Worm (Caenorhabditis elegans) whole organism, mixed stage, embryonic: ENCODE data around the gene str-89.

ENCODE experiments used
- M03D4.4 ChIP-seq: sonication (generic microtip); optimal IDR thresholded peaks from 2 replicates; lab custom pipeline; 2017; ENCODE audit warnings: mild to moderate bottlenecking, missing genetic modification characterization, missing compliant biosample characterization
- bed-3 ChIP-seq: fragments of 200-800 bp; sonication (Bioruptor generic); optimal IDR thresholded peaks from 3 replicates; lab custom pipeline; 2018; ENCODE audit warnings: mild to moderate bottlenecking, missing genetic modification characterization, moderate library complexity, missing compliant biosample characterization
- ceh-39 ChIP-seq: fragments of 150-350 bp; optimal IDR thresholded peaks from 2 replicates; lab custom pipeline; 2014; ENCODE audit warnings: missing biosample characterization, missing genetic modification characterization
- ceh-43 ChIP-seq: fragments of 200-800 bp; sonication (Bioruptor generic); optimal IDR thresholded peaks from 2 replicates; lab custom pipeline; 2018; ENCODE audit warnings: mild to moderate bottlenecking, missing genetic modification characterization, moderate library complexity, missing compliant biosample characterization
- ceh-83 ChIP-seq: fragments of 200-800 bp; sonication (Bioruptor generic); optimal IDR thresholded peaks from 2 replicates; lab custom pipeline; 2018; ENCODE audit warnings: mild to moderate bottlenecking, missing genetic modification characterization, missing compliant biosample characterization
- cnd-1 ChIP-seq: fragments of 200-800 bp; sonication (Bioruptor generic); optimal IDR thresholded peaks from 2 replicates; lab custom pipeline; 2018; ENCODE audit warnings: mild to moderate bottlenecking, missing genetic modification characterization, missing compliant biosample characterization
- drap-1 ChIP-seq: fragments of 200-800 bp; sonication (Bioruptor generic); optimal IDR thresholded peaks from 3 replicates; lab custom pipeline; 2018; ENCODE audit warnings: mild to moderate bottlenecking, missing genetic modification characterization, missing compliant biosample characterization
- elt-3 ChIP-seq: fragments of 150-350 bp; optimal IDR thresholded peaks from 2 replicates; lab custom pipeline; 2014; ENCODE audit warnings: missing biosample characterization, missing genetic modification characterization
- flh-1 ChIP-seq: fragments of 200-800 bp; sonication (Bioruptor generic); optimal IDR thresholded peaks from 2 replicates; lab custom pipeline; 2018; ENCODE audit warnings: mild to moderate bottlenecking, missing genetic modification characterization, moderate library complexity, missing compliant biosample characterization
- ham-2 ChIP-seq: fragments of 200-800 bp; sonication (Bioruptor generic); optimal IDR thresholded peaks from 2 replicates; lab custom pipeline; 2018; ENCODE audit warnings: mild to moderate bottlenecking, missing genetic modification characterization, missing compliant biosample characterization
- lin-13 ChIP-seq: fragments of 150-350 bp; optimal IDR thresholded peaks from 2 replicates; lab custom pipeline; 2014; ENCODE audit warnings: missing biosample characterization, missing genetic modification characterization
- lin-32 ChIP-seq: fragments of 200-800 bp; sonication (Bioruptor generic); optimal IDR thresholded peaks from 2 replicates; lab custom pipeline; 2018; ENCODE audit warnings: mild to moderate bottlenecking, missing genetic modification characterization, missing compliant biosample characterization
- mab-5 ChIP-seq: fragments of 150-350 bp; optimal IDR thresholded peaks from 2 replicates; lab custom pipeline; 2014; ENCODE audit warnings: missing biosample characterization, missing genetic modification characterization
- mep-1 ChIP-seq: fragments of 150-350 bp; optimal IDR thresholded peaks from 2 replicates; lab custom pipeline; 2017; ENCODE audit warnings: missing biosample characterization, missing genetic modification reagents, missing genetic modification characterization, inconsistent platforms
- mls-2 ChIP-seq: sonication (generic microtip); optimal IDR thresholded peaks from 2 replicates; lab custom pipeline; 2016; ENCODE audit warnings: mild to moderate bottlenecking, missing genetic modification characterization, moderate library complexity, missing compliant biosample characterization
- nhr-12 ChIP-seq: fragments of 150-350 bp; optimal IDR thresholded peaks from 2 replicates; lab custom pipeline; 2014; ENCODE audit warnings: missing biosample characterization, missing genetic modification characterization
- nhr-2 ChIP-seq: fragments of 150-350 bp; optimal IDR thresholded peaks from 2 replicates; lab custom pipeline; 2014; ENCODE audit warnings: missing biosample characterization, missing genetic modification characterization
- nhr-237 ChIP-seq: fragments of 150-350 bp; optimal IDR thresholded peaks from 2 replicates; lab custom pipeline; 2014; ENCODE audit warnings: missing biosample characterization, missing genetic modification characterization
- nhr-28 ChIP-seq: fragments of 150-350 bp; optimal IDR thresholded peaks from 2 replicates; lab custom pipeline; 2014; ENCODE audit warnings: missing biosample characterization, missing genetic modification characterization
- nhr-76 ChIP-seq: sonication (generic microtip); optimal IDR thresholded peaks from 2 replicates; lab custom pipeline; 2017; ENCODE audit warnings: missing biosample characterization, missing genetic modification characterization
- pha-4 ChIP-seq: fragments of 150-350 bp; optimal IDR thresholded peaks from 2 replicates; lab custom pipeline; 2018; ENCODE audit warnings: missing biosample characterization, missing genetic modification reagents, missing genetic modification characterization
- sem-2 ChIP-seq: fragments of 200-800 bp; sonication (Bioruptor generic); optimal IDR thresholded peaks from 2 replicates; lab custom pipeline; 2018; ENCODE audit warnings: mild to moderate bottlenecking, missing genetic modification characterization, missing compliant biosample characterization
- snpc-4 ChIP-seq: fragments of 150-350 bp; optimal IDR thresholded peaks from 2 replicates; lab custom pipeline; 2014; ENCODE audit warnings: missing biosample characterization, missing genetic modification characterization
- sptf-1 ChIP-seq: sonication (generic microtip); optimal IDR thresholded peaks from 2 replicates; lab custom pipeline; 2017; ENCODE audit warnings: mild to moderate bottlenecking, missing genetic modification characterization, moderate library complexity, missing compliant biosample characterization
- tbx-8 ChIP-seq: fragments of 200-800 bp; sonication (Bioruptor generic); optimal IDR thresholded peaks from 2 replicates; lab custom pipeline; 2018; ENCODE audit warnings: mild to moderate bottlenecking, missing genetic modification characterization, moderate library complexity, missing compliant biosample characterization
- unc-120 ChIP-seq: sonication (generic microtip); optimal IDR thresholded peaks from 2 replicates; lab custom pipeline; 2017; ENCODE audit warnings: missing genetic modification characterization, missing compliant biosample characterization; ENCODE audit not compliant: poor library complexity, severe bottlenecking
- unc-39 ChIP-seq: fragments of 150-350 bp; optimal IDR thresholded peaks from 2 replicates; lab custom pipeline; 2014; ENCODE audit warnings: missing biosample characterization, missing genetic modification characterization
- unc-62 ChIP-seq: fragments of 150-350 bp; optimal IDR thresholded peaks from 2 replicates; lab custom pipeline; 2014; ENCODE audit warnings: missing biosample characterization, missing genetic modification reagents, missing genetic modification characterization
- zip-8 ChIP-seq: fragments of 150-350 bp; optimal IDR thresholded peaks from 2 replicates; lab custom pipeline; 2014; ENCODE audit warnings: missing biosample characterization, missing genetic modification characterization
- ztf-11 ChIP-seq: fragments of 150-350 bp; optimal IDR thresholded peaks from 2 replicates; lab custom pipeline; 2014; ENCODE audit warnings: missing biosample characterization, missing genetic modification characterization

The str-89 gene

ce11 chrV:17705814-17706213, 37.2 kb downstream of the str-89 start, which contains the start of gene W06D12.6:
W06D12.6 (plus strand) TSS chrV:17706114.
- TF ChIP-seq lin-13 (tag; lab: Kevin White, UChicago) (no peak), flh-1 (GFP tag; lab: Kevin White, UChicago) (no peak), nhr-237 (tag; lab: Kevin White, UChicago) (no peak), mep-1 (no peak), nhr-76 (tag; lab: Kevin White, UChicago) (no peak)
- TF ChIP-seq, all 35 proteins: peak for 0

ce11 chrV:17706217-17706806, 37.7 kb downstream of the str-89 start:
- TF ChIP-seq nhr-2 (tag; lab: Kevin White, UChicago): no peak
- TF ChIP-seq unc-39: no peak
- TF ChIP-seq tbx-8: no peak
- TF ChIP-seq nhr-28 (tag; lab: Kevin White, UChicago): no peak
- TF ChIP-seq pha-4 (tag; lab: Kevin White, UChicago): no peak
- TF ChIP-seq ceh-43: no peak
- TF ChIP-seq cnd-1 (tag; lab: Kevin White, UChicago): no peak
- TF ChIP-seq nhr-76 (tag; lab: Kevin White, UChicago): no peak

- TF ChIP-seq nhr-2 (tag; lab: Kevin White, UChicago) (no peak), nhr-237 (tag; lab: Kevin White, UChicago) (no peak), flh-1 (GFP tag; lab: Kevin White, UChicago) (no peak), ztf-11 (tag; lab: Kevin White, UChicago) (no peak), unc-39 (no peak), sem-2 (GFP tag; lab: Kevin White, UChicago) (no peak), bed-3 (GFP tag; lab: Kevin White, UChicago) (no peak), mls-2 (tag; lab: Kevin White, UChicago) (no peak), lin-13 (tag; lab: Kevin White, UChicago) (no peak), ham-2 (no peak), ceh-43 (no peak), ceh-83 (GFP tag; lab: Kevin White, UChicago) (no peak), elt-3 (tag; lab: Kevin White, UChicago) (no peak)
Observed at ce11 chrV:17707022-17707421, 38.4 kb downstream of the str-89 start, which contains the start of gene srh-31. srh-31 (plus strand) TSS chrV:17707322.

ce11 chrV:17712349-17712748, 43.7 kb downstream of the str-89 start:
- TF ChIP-seq nhr-2 (tag; lab: Kevin White, UChicago): no peak
- no peak for TF ChIP-seq cnd-1 (tag; lab: Kevin White, UChicago)
- no peak for TF ChIP-seq lin-32 (GFP tag; lab: Kevin White, UChicago)
- TF ChIP-seq tbx-8: no peak

ce11 chrV:17714330-17714729, 45.7 kb downstream of the str-89 start, which contains the start of gene twk-33:
twk-33 (minus strand) TSS chrV:17714377.
- TF ChIP-seq ceh-43 (no peak), nhr-237 (tag; lab: Kevin White, UChicago) (no peak), unc-62 (no peak), elt-3 (tag; lab: Kevin White, UChicago) (no peak), unc-39 (no peak), mls-2 (tag; lab: Kevin White, UChicago) (no peak), ceh-39 (tag; lab: Kevin White, UChicago) (no peak), unc-120 (tag; lab: Kevin White, UChicago) (no peak), snpc-4 (no peak), drap-1 (no peak), cnd-1 (tag; lab: Kevin White, UChicago) (no peak), mab-5 (no peak)

ce11 chrV:17718647-17719046, 50.0 kb downstream of the str-89 start, which contains the start of gene str-77:
str-77 (plus strand) TSS chrV:17718947.
- TF ChIP-seq nhr-76 (tag; lab: Kevin White, UChicago) (no peak), zip-8 (tag; lab: Kevin White, UChicago) (no peak), flh-1 (GFP tag; lab: Kevin White, UChicago) (no peak), cnd-1 (tag; lab: Kevin White, UChicago) (no peak), drap-1 (no peak), nhr-28 (tag; lab: Kevin White, UChicago) (no peak), ceh-83 (GFP tag; lab: Kevin White, UChicago) (no peak), pha-4 (tag; lab: Kevin White, UChicago) (no peak), ztf-11 (tag; lab: Kevin White, UChicago) (no peak), mep-1 (no peak), sptf-1 (no peak), lin-13 (tag; lab: Kevin White, UChicago) (no peak), bed-3 (GFP tag; lab: Kevin White, UChicago) (no peak), M03D4.4 (no peak), unc-120 (tag; lab: Kevin White, UChicago) (no peak), lin-32 (GFP tag; lab: Kevin White, UChicago) (no peak), nhr-12 (no peak)
